Comparison of ENCODE assay signal across 1 fruit fly cellular context in the genomic region with DNA sequence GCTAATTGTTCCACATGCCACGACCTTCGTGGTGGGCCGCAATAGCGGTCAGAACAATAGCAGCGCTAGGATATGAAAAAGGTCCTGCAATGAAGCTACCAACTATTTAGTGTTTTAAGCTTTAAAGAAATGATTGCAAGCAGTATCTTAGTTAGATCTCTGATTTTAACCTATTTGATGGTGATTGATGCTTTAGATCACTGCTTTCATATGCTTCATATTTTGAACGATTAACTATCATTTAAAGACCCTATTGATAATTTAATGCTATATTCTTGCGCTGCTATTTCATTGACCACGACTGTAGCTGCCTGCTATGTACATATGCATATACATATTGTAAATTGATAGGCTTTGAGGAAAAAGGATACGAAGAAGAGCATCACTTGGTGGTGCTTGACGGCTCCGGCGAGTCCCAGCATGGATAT.
TF ChIP-seq lines count a peak whose summit lies in the region.

No protein-coding gene starts in this region.

TF ChIP-seq in whole organism, embryonic, 481 proteins besides CTCF, POLR2A, EP300 and RAD21 (continued from another document and continues in another):
- TF ChIP-seq CG13296 (GFP tag; optimal IDR thresholded peaks at IDR 0.05; lab: Kevin White, UChicago) (peak; percentile 74), eyg (GFP tag; optimal IDR thresholded peaks at IDR 0.05; lab: Kevin White, UChicago) (no peak), NfI (GFP tag; optimal IDR thresholded peaks at IDR 0.05; lab: Kevin White, UChicago) (peak; percentile 13), CG2678 (tag; optimal IDR thresholded peaks at IDR 0.05; lab: Kevin White, UChicago) (peak; percentile 49), sug (tag; optimal IDR thresholded peaks at IDR 0.05; lab: Kevin White, UChicago) (peak; percentile 40), CG6689 (GFP tag; IDR thresholded peaks at IDR 0.05; lab: Robert Waterston, UW) (peak; percentile 78), CG15011 (GFP tag; optimal IDR thresholded peaks at IDR 0.05; lab: Kevin White, UChicago) (peak; percentile 76), jigr1 (GFP tag; IDR thresholded peaks at IDR 0.05; lab: Robert Waterston, UW) (no peak), sim (GFP tag; IDR thresholded peaks at IDR 0.05; lab: Robert Waterston, UW) (no peak), CG8478 (optimal IDR thresholded peaks at IDR 0.05; lab: Kevin White, UChicago) (no peak), CG8089 (GFP tag; optimal IDR thresholded peaks at IDR 0.05; lab: Kevin White, UChicago) (no peak), Side (GFP tag; optimal IDR thresholded peaks at IDR 0.05; lab: Kevin White, UChicago) (no peak), CG5953 (GFP tag; IDR thresholded peaks at IDR 0.05; lab: Robert Waterston, UW) (0 out of 2 replicates have a peak, but pooled peaks have one; percentile 17), CG32772 (GFP tag; IDR thresholded peaks at IDR 0.05; lab: Robert Waterston, UW) (0 out of 2 replicates have a peak, but pooled peaks have one; percentile 31), CG1602 (GFP tag; optimal IDR thresholded peaks at IDR 0.05; lab: Kevin White, UChicago) (peak; percentile 20), CG9609 (GFP tag; optimal IDR thresholded peaks at IDR 0.05; lab: Kevin White, UChicago) (peak; percentile 11), CG6791 (GFP tag; IDR thresholded peaks at IDR 0.05; lab: Robert Waterston, UW; ENCODE audit: partially characterized antibody) (no peak), pfk (GFP tag; optimal IDR thresholded peaks at IDR 0.05; lab: Kevin White, UChicago) (no peak), ash1 (GFP tag; optimal IDR thresholded peaks at IDR 0.05; lab: Kevin White, UChicago) (no peak), Neu2 (GFP tag; optimal IDR thresholded peaks at IDR 0.05; lab: Kevin White, UChicago; ENCODE audit: borderline replicate concordance) (peak; percentile 53), D19B (GFP tag; optimal IDR thresholded peaks at IDR 0.05; lab: Kevin White, UChicago) (peak; percentile 39), CG4820 (GFP tag; optimal IDR thresholded peaks at IDR 0.05; lab: Kevin White, UChicago) (peak; percentile 79), CG10654 (GFP tag; optimal IDR thresholded peaks at IDR 0.05; lab: Kevin White, UChicago) (peak; percentile 5), zf30C (GFP tag; optimal IDR thresholded peaks at IDR 0.05; lab: Kevin White, UChicago) (no peak), CG12219 (GFP tag; optimal IDR thresholded peaks at IDR 0.05; lab: Kevin White, UChicago) (peak; percentile 52), D19A (tag; optimal IDR thresholded peaks at IDR 0.05; lab: Kevin White, UChicago) (peak; percentile 67), CG10209 (GFP tag; optimal IDR thresholded peaks at IDR 0.05; lab: Kevin White, UChicago) (peak; percentile 35), jing (GFP tag; optimal IDR thresholded peaks at IDR 0.05; lab: Kevin White, UChicago) (peak; percentile 0), CG2129 (GFP tag; IDR thresholded peaks at IDR 0.05; lab: Robert Waterston, UW; ENCODE audit: partially characterized antibody) (no peak), lmd (GFP tag; IDR thresholded peaks at IDR 0.05; lab: Robert Waterston, UW) (peak; percentile 72), lab (GFP tag; optimal IDR thresholded peaks at IDR 0.05; lab: Kevin White, UChicago) (peak; percentile 90), Atf6 (GFP tag; IDR thresholded peaks at IDR 0.05; lab: Robert Waterston, UW) (peak; percentile 53), stwl (tag; optimal IDR thresholded peaks at IDR 0.05; lab: Kevin White, UChicago) (peak; percentile 32), da (GFP tag; optimal IDR thresholded peaks at IDR 0.05; lab: Kevin White, UChicago) (no peak), Spps (tag; optimal IDR thresholded peaks at IDR 0.05; lab: Kevin White, UChicago) (peak; percentile 73), CG2202 (tag; optimal IDR thresholded peaks at IDR 0.05; lab: Kevin White, UChicago) (no peak), Rfx (GFP tag; IDR thresholded peaks at IDR 0.05; lab: Robert Waterston, UW) (peak; percentile 29; the same call in 1 of the 2 replicates), corto (GFP tag; optimal IDR thresholded peaks at IDR 0.05; lab: Kevin White, UChicago) (no peak), Poxn (GFP tag; IDR thresholded peaks at IDR 0.05; lab: Robert Waterston, UW) (no peak), CG9932 (GFP tag; IDR thresholded peaks at IDR 0.05; lab: Robert Waterston, UW) (peak; percentile 18), CG12155 (GFP tag; optimal IDR thresholded peaks at IDR 0.05; lab: Kevin White, UChicago) (peak; percentile 15), Mrtf (GFP tag; IDR thresholded peaks at IDR 0.05; lab: Robert Waterston, UW) (no peak), onecut (GFP tag; IDR thresholded peaks at IDR 0.05; lab: Robert Waterston, UW) (peak; percentile 53), Stat92E (GFP tag; optimal IDR thresholded peaks at IDR 0.05; lab: Kevin White, UChicago) (no peak), CG11695 (GFP tag; IDR thresholded peaks at IDR 0.05; lab: Robert Waterston, UW) (peak; percentile 83), caup (GFP tag; optimal IDR thresholded peaks at IDR 0.05; lab: Kevin White, UChicago; ENCODE audit: severe bottlenecking) (peak; percentile 78), Doc2 (GFP tag; IDR thresholded peaks at IDR 0.05; lab: Robert Waterston, UW) (no peak), CHES-1-like (GFP tag; optimal IDR thresholded peaks at IDR 0.05; lab: Kevin White, UChicago) (peak; percentile 34), CG31388 (GFP tag; optimal IDR thresholded peaks at IDR 0.05; lab: Kevin White, UChicago) (peak; percentile 69), CG11247 (GFP tag; IDR thresholded peaks at IDR 0.05; lab: Robert Waterston, UW) (no peak), Hand (GFP tag; optimal IDR thresholded peaks at IDR 0.05; lab: Kevin White, UChicago) (peak; percentile 43), mld (GFP tag; IDR thresholded peaks at IDR 0.05; lab: Robert Waterston, UW; ENCODE audit: partially characterized antibody) (no peak; the same call in 2 of the 3 replicates), CG9797 (GFP tag; optimal IDR thresholded peaks at IDR 0.05; lab: Kevin White, UChicago) (no peak), inv (GFP tag; IDR thresholded peaks at IDR 0.05; lab: Robert Waterston, UW; ENCODE audit: partially characterized antibody) (no peak), pnt (GFP tag; optimal IDR thresholded peaks at IDR 0.05; lab: Kevin White, UChicago) (peak; percentile 46), CG17568 (GFP tag; optimal IDR thresholded peaks at IDR 0.05; lab: Kevin White, UChicago) (no peak), Hr78 (GFP tag; optimal IDR thresholded peaks at IDR 0.05; lab: Kevin White, UChicago) (peak in 1 of 2 experiments; percentile 25), CG12071 (GFP tag; optimal IDR thresholded peaks at IDR 0.05; lab: Kevin White, UChicago) (peak; percentile 84), tll (GFP tag; optimal IDR thresholded peaks at IDR 0.05; lab: Kevin White, UChicago) (no peak), CG11696 (GFP tag; IDR thresholded peaks at IDR 0.05; lab: Robert Waterston, UW) (peak; percentile 93), CG17802 (tag; optimal IDR thresholded peaks at IDR 0.05; lab: Kevin White, UChicago) (peak; percentile 47), sqz (GFP tag; optimal IDR thresholded peaks at IDR 0.05; lab: Kevin White, UChicago) (peak; percentile 42), CG5180 (GFP tag; optimal IDR thresholded peaks at IDR 0.05; lab: Kevin White, UChicago) (peak; percentile 68), sob (GFP tag; IDR thresholded peaks at IDR 0.05; lab: Robert Waterston, UW) (0 out of 2 replicates have a peak, but pooled peaks have one; percentile 35), ato (GFP tag; IDR thresholded peaks at IDR 0.05; lab: Robert Waterston, UW; ENCODE audit: partially characterized antibody) (no peak), nau (GFP tag; optimal IDR thresholded peaks at IDR 0.05; lab: Kevin White, UChicago) (peak; percentile 53), Xrp1 (GFP tag; IDR thresholded peaks at IDR 0.05; lab: Robert Waterston, UW) (peak; percentile 82), pros (GFP tag; optimal IDR thresholded peaks at IDR 0.05; lab: Kevin White, UChicago) (no peak), vfl (GFP tag; optimal IDR thresholded peaks at IDR 0.05; lab: Kevin White, UChicago) (no peak), HLH3B (GFP tag; IDR thresholded peaks at IDR 0.05; lab: Robert Waterston, UW) (peak; percentile 63), sisA (GFP tag; IDR thresholded peaks at IDR 0.05; lab: Robert Waterston, UW) (peak; percentile 52), Mes4 (GFP tag; optimal IDR thresholded peaks at IDR 0.05; lab: Kevin White, UChicago) (no peak), pum (GFP tag; optimal IDR thresholded peaks at IDR 0.05; lab: Kevin White, UChicago) (peak; percentile 40), knrl (GFP tag; IDR thresholded peaks at IDR 0.05; lab: Robert Waterston, UW; ENCODE audit: partially characterized antibody) (no peak), HmgZ (tag; optimal IDR thresholded peaks at IDR 0.05; lab: Kevin White, UChicago) (peak; percentile 3), exex (tag; optimal IDR thresholded peaks at IDR 0.05; lab: Kevin White, UChicago) (peak; percentile 32), dpn (GFP tag; optimal IDR thresholded peaks at IDR 0.05; lab: Kevin White, UChicago) (peak; percentile 29 to 63), CG5245 (GFP tag; optimal IDR thresholded peaks at IDR 0.05; lab: Kevin White, UChicago) (peak; percentile 79), cad (GFP tag; optimal IDR thresholded peaks at IDR 0.05; lab: Kevin White, UChicago) (no peak), Dref (GFP tag; IDR thresholded peaks at IDR 0.05; lab: Robert Waterston, UW) (no peak), croc (GFP tag; conservative IDR thresholded peaks at IDR 0.05; lab: Robert Waterston, UW) (peak; percentile 43; the same call in 2 of the 3 replicates), CG16813 (GFP tag; IDR thresholded peaks at IDR 0.05; lab: Robert Waterston, UW; ENCODE audit: partially characterized antibody) (no peak), otp (GFP tag; IDR thresholded peaks at IDR 0.05; lab: Robert Waterston, UW) (no peak), hth (optimal IDR thresholded peaks at IDR 0.05; lab: Kevin White, UChicago) (no peak), ewg (GFP tag; optimal IDR thresholded peaks at IDR 0.05; lab: Kevin White, UChicago) (peak; percentile 10), sd (tag; optimal IDR thresholded peaks at IDR 0.05; lab: Kevin White, UChicago) (no peak), dmrt11E (tag; optimal IDR thresholded peaks at IDR 0.05; lab: Kevin White, UChicago) (peak; percentile 35), Kr (GFP tag; optimal IDR thresholded peaks at IDR 0.05; lab: Kevin White, UChicago) (no peak), B-H1 (GFP tag; IDR thresholded peaks at IDR 0.05; lab: Robert Waterston, UW) (no peak), Myb (GFP tag; optimal IDR thresholded peaks at IDR 0.05; lab: Kevin White, UChicago) (peak; percentile 19), dm (GFP tag; optimal IDR thresholded peaks at IDR 0.05; lab: Kevin White, UChicago) (no peak), grn (GFP tag; optimal IDR thresholded peaks at IDR 0.05; lab: Kevin White, UChicago) (no peak), run (tag; optimal IDR thresholded peaks at IDR 0.05; lab: Kevin White, UChicago) (peak; percentile 29), mam (GFP tag; optimal IDR thresholded peaks at IDR 0.05; lab: Kevin White, UChicago) (peak; percentile 68), chm (GFP tag; IDR thresholded peaks at IDR 0.05; lab: Robert Waterston, UW) (no peak), CG4282 (GFP tag; optimal IDR thresholded peaks at IDR 0.05; lab: Kevin White, UChicago) (no peak), CG3407 (GFP tag; optimal IDR thresholded peaks at IDR 0.05; lab: Kevin White, UChicago) (peak; percentile 16), maf-S (GFP tag; optimal IDR thresholded peaks at IDR 0.05; lab: Kevin White, UChicago) (no peak), CG7928 (GFP tag; optimal IDR thresholded peaks at IDR 0.05; lab: Kevin White, UChicago) (no peak), kay (GFP tag; optimal IDR thresholded peaks at IDR 0.05; lab: Kevin White, UChicago) (no peak), CG11723 (GFP tag; optimal IDR thresholded peaks at IDR 0.05; lab: Kevin White, UChicago) (peak; percentile 65), CG33557 (GFP tag; optimal IDR thresholded peaks at IDR 0.05; lab: Kevin White, UChicago) (no peak), ind (GFP tag; optimal IDR thresholded peaks at IDR 0.05; lab: Kevin White, UChicago) (peak; percentile 80), sr (GFP tag; IDR thresholded peaks at IDR 0.05; lab: Robert Waterston, UW) (0 out of 3 replicates have a peak, but pooled peaks have one; percentile 3), CG17829 (tag; optimal IDR thresholded peaks at IDR 0.05; lab: Kevin White, UChicago) (peak; percentile 81), Chrac-16 (GFP tag; optimal IDR thresholded peaks at IDR 0.05; lab: Kevin White, UChicago) (peak; percentile 6), dmrt99B (tag; optimal IDR thresholded peaks at IDR 0.05; lab: Kevin White, UChicago) (peak; percentile 76), Atf-2 (GFP tag; optimal IDR thresholded peaks at IDR 0.05; lab: Kevin White, UChicago) (peak; percentile 3), CG3995 (GFP tag; optimal IDR thresholded peaks at IDR 0.05; lab: Kevin White, UChicago) (no peak), Hr39 (optimal IDR thresholded peaks at IDR 0.05; lab: Kevin White, UChicago) (no peak), NK7.1 (GFP tag; optimal IDR thresholded peaks at IDR 0.05; lab: Kevin White, UChicago) (peak; percentile 33), Drgx (GFP tag; IDR thresholded peaks at IDR 0.05; lab: Robert Waterston, UW) (peak; percentile 71; the same call in 1 of the 2 replicates), CG17361 (GFP tag; IDR thresholded peaks at IDR 0.05; lab: Robert Waterston, UW) (peak; percentile 84), cwo (GFP tag; optimal IDR thresholded peaks at IDR 0.05; lab: Kevin White, UChicago) (peak; percentile 72), psq (GFP tag; optimal IDR thresholded peaks at IDR 0.05; lab: Kevin White, UChicago) (no peak), ttk (GFP tag; IDR thresholded peaks at IDR 0.05; lab: Robert Waterston, UW) (peak; percentile 14; the same call in 1 of the 2 replicates), Adf1 (GFP tag; IDR thresholded peaks at IDR 0.05; lab: Robert Waterston, UW) (no peak), hkb (optimal IDR thresholded peaks at IDR 0.05; lab: Kevin White, UChicago) (no peak), hkb (GFP tag; IDR thresholded peaks at IDR 0.05; lab: Robert Waterston, UW) (peak; percentile 56; the same call in 1 of the 2 replicates), unpg (GFP tag; optimal IDR thresholded peaks at IDR 0.05; lab: Kevin White, UChicago) (peak; percentile 62), pb (GFP tag; optimal IDR thresholded peaks at IDR 0.05; lab: Kevin White, UChicago) (no peak), CG8281 (tag; optimal IDR thresholded peaks at IDR 0.05; lab: Kevin White, UChicago) (no peak), lilli (GFP tag; optimal IDR thresholded peaks at IDR 0.05; lab: Kevin White, UChicago) (peak; percentile 55), dati (GFP tag; IDR thresholded peaks at IDR 0.05; lab: Robert Waterston, UW) (no peak; the same call in 1 of the 2 replicates), CG9437 (GFP tag; optimal IDR thresholded peaks at IDR 0.05; lab: Kevin White, UChicago) (no peak), phol (tag; optimal IDR thresholded peaks at IDR 0.05; lab: Kevin White, UChicago) (peak; percentile 81)
